Worm (Caenorhabditis elegans): ENCODE results near the gene F53H4.3.

The F53H4.3 gene

DNA sequence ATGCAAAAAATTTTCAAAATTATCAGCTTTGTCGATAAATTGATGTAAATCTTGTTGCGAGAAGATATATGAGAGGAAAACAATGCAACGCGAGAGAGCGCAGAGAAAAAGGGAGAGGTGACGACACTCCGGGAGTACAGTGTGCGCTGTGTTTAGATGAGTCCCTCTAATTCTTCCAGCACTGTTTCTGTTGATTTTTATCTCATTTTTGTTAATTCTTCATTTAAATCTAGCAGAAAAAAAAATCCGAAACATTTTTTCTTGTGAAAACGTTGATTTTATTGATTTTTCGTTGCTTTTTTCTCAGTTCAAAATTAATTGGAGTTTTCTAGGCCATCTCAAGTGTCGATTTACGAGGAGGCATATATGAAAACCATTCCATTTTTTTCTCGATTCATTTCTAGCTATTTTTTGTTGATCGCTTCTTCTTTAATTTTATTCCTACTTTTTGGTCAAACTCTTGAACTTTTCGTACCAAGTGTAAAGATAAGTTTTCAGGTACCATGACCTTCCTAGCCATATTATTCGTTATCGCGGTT is 37.9 kb downstream of the F53H4.3 start, which contains the start of gene acl-1 (continued):
- TF ChIP-seq ZK546.5 (tag; optimal IDR thresholded peaks at IDR 0.05) (no peak), lin-11 (tag; optimal IDR thresholded peaks at IDR 0.05) (peak; percentile 30), C34F6.9 (tag; optimal IDR thresholded peaks at IDR 0.05) (peak; percentile 82), snpc-4 (tag; optimal IDR thresholded peaks at IDR 0.05) (peak; percentile 14), ceh-82 (tag; optimal IDR thresholded peaks at IDR 0.05) (no peak), lin-13 (GFP tag; optimal IDR thresholded peaks at IDR 0.05) (peak; percentile 72), nhr-12 (tag; optimal IDR thresholded peaks at IDR 0.05) (no peak), dmd-4 (tag; optimal IDR thresholded peaks at IDR 0.05) (no peak), peb-1 (tag; optimal IDR thresholded peaks at IDR 0.05) (no peak), zag-1 (tag; optimal IDR thresholded peaks at IDR 0.05) (no peak), nhr-11 (tag; optimal IDR thresholded peaks at IDR 0.05) (no peak), alr-1 (tag; optimal IDR thresholded peaks at IDR 0.05) (no peak), sem-4 (tag; optimal IDR thresholded peaks at IDR 0.05) (peak; percentile 65), R02D3.7 (tag; optimal IDR thresholded peaks at IDR 0.05) (peak; percentile 96), elt-1 (tag; optimal IDR thresholded peaks at IDR 0.05) (no peak), nhr-23 (tag; optimal IDR thresholded peaks at IDR 0.05) (no peak), blmp-1 (tag; optimal IDR thresholded peaks at IDR 0.05; ENCODE audit: insufficient read depth) (peak; percentile 60)

- TF ChIP-seq fos-1 (tag; optimal IDR thresholded peaks at IDR 0.05) (no peak), ZK546.5 (tag; optimal IDR thresholded peaks at IDR 0.05) (no peak), ceh-16 (tag; optimal IDR thresholded peaks at IDR 0.05) (no peak), lsy-2 (tag; optimal IDR thresholded peaks at IDR 0.05) (no peak), egl-27 (tag; optimal IDR thresholded peaks at IDR 0.05) (no peak), ztf-11 (tag; optimal IDR thresholded peaks at IDR 0.05) (no peak), skn-1 (tag; optimal IDR thresholded peaks at IDR 0.05) (no peak), zag-1 (tag; optimal IDR thresholded peaks at IDR 0.05) (no peak), aly-2 (tag; optimal IDR thresholded peaks at IDR 0.05) (no peak), elt-3 (tag; optimal IDR thresholded peaks at IDR 0.05) (no peak)
These were observed 38.5 kb downstream of the F53H4.3 start for ce11 chrX:15848867-15849266.

DNA sequence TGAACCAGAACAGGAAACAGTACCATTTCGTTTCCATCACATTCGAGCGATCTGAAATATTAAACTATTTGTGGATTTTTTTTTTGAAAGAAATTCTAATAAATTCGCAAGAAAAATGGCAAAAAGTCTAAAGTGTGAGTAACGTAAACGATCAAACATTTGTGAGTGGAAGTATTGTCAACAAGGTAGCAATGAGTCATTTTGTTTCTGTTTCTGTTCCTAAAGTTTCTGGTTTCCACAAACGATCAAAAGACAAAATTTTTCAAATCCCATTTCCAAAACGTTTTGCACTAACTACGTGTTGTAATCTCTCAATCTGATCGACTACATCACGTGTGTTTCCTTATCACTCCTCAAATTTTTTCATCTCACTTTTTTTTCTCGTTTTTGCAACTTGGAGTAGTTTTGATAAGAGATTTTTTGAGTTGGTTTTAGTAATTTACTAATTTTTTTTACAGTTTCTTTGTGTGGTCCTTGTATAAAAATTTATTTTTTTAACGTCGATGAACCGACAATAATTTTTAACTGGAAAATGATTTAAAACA is 39.8 kb downstream of the F53H4.3 start, which contains the start of gene F59F4.3:
Gene F59F4.3 (minus strand): TSS at position 51 of the 545 bp plus-strand sequence.
- TF ChIP-seq sem-4 (tag; optimal IDR thresholded peaks at IDR 0.05) = no peak
- no peak for TF ChIP-seq nhr-10 (tag; optimal IDR thresholded peaks at IDR 0.05)
- TF ChIP-seq fos-1 (tag; optimal IDR thresholded peaks at IDR 0.05) = no peak
- no peak for TF ChIP-seq F13H6.1 (tag; optimal IDR thresholded peaks at IDR 0.05)
- TF ChIP-seq nhr-23 (tag; optimal IDR thresholded peaks at IDR 0.05) = no peak
- peak; percentile 33 for TF ChIP-seq crh-2 (tag; optimal IDR thresholded peaks at IDR 0.05)
- TF ChIP-seq sma-9 (GFP tag; optimal IDR thresholded peaks at IDR 0.05) = peak; percentile 49
- no peak for TF ChIP-seq sma-9 (tag; optimal IDR thresholded peaks at IDR 0.05)
- no peak for TF ChIP-seq mbf-1 (tag; optimal IDR thresholded peaks at IDR 0.05)
- TF ChIP-seq sma-3 (GFP tag; optimal IDR thresholded peaks at IDR 0.05) = no peak
- peak; percentile 4 for TF ChIP-seq blmp-1 (tag; optimal IDR thresholded peaks at IDR 0.05; ENCODE audit: insufficient read depth)

DNA sequence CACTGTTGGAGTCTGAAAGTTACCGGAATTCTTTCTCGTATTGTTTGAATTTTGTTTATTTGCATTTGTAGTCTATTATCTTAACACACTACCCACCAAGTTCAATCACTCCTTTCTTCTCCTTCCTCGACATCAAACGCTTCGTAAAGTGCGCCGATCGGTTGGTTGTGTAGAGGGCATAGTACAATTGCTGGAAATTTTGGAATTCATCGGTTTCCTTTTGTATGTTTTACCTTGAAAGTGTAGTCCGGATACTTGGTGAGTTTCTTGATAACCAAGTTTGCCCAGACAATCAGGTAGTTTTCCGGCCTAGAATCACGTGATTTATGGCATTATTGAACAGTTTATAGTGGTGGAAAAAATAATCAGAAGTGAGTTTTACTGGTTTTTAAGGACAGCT is 40.8 kb downstream of the F53H4.3 start:
- TF ChIP-seq ztf-1 (GFP tag; conservative IDR thresholded peaks at IDR 0.05) (no peak), sma-9 (GFP tag; optimal IDR thresholded peaks at IDR 0.05) (peak; percentile 21), sma-9 (tag; optimal IDR thresholded peaks at IDR 0.05) (no peak), ceh-16 (tag; optimal IDR thresholded peaks at IDR 0.05) (no peak), fos-1 (tag; optimal IDR thresholded peaks at IDR 0.05) (peak; percentile 16), crh-2 (tag; optimal IDR thresholded peaks at IDR 0.05) (peak; percentile 8)

ce11 chrX:15844330-15844729 is 43.1 kb downstream of the F53H4.3 start:
- TF ChIP-seq unc-62 (GFP tag; optimal IDR thresholded peaks at IDR 0.05) (no peak), lin-13 (GFP tag; optimal IDR thresholded peaks at IDR 0.05) (no peak), mbf-1 (tag; optimal IDR thresholded peaks at IDR 0.05) (no peak), nhr-77 (tag; optimal IDR thresholded peaks at IDR 0.05) (no peak), nhr-237 (tag; optimal IDR thresholded peaks at IDR 0.05) (no peak), nhr-21 (tag; optimal IDR thresholded peaks at IDR 0.05) (no peak), fos-1 (tag; optimal IDR thresholded peaks at IDR 0.05) (no peak), nhr-23 (tag; optimal IDR thresholded peaks at IDR 0.05) (no peak), ztf-1 (GFP tag; conservative IDR thresholded peaks at IDR 0.05) (no peak), snpc-4 (tag; optimal IDR thresholded peaks at IDR 0.05) (no peak), lin-39 (tag; optimal IDR thresholded peaks at IDR 0.05) (no peak), skn-1 (tag; optimal IDR thresholded peaks at IDR 0.05) (no peak), ZK546.5 (tag; optimal IDR thresholded peaks at IDR 0.05) (no peak), nhr-11 (tag; optimal IDR thresholded peaks at IDR 0.05) (no peak)

Measured in whole organism, L2 larva.